Worm (Caenorhabditis elegans) whole organism, L3 larva: ENCODE results near the gene srg-31.

Experiments
- R02D3.7 ChIP-seq: fragments of 150-350 bp; optimal IDR thresholded peaks from 2 replicates; lab custom pipeline; 2014; ENCODE audit warnings: missing biosample characterization, missing genetic modification characterization
- aly-2 ChIP-seq: fragments of 150-350 bp; optimal IDR thresholded peaks from 2 replicates; lab custom pipeline; 2014; ENCODE audit warnings: missing biosample characterization, missing genetic modification characterization
- ama-1 ChIP-seq: fragments of 150-350 bp; optimal IDR thresholded peaks from 2 replicates; lab custom pipeline; 2018
- ceh-16 ChIP-seq: sonication (generic microtip); optimal IDR thresholded peaks from 2 replicates; lab custom pipeline; 2017; ENCODE audit warnings: missing biosample characterization, missing genetic modification characterization
- ceh-28 ChIP-seq: fragments of 150-350 bp; optimal IDR thresholded peaks from 2 replicates; lab custom pipeline; 2014; ENCODE audit warnings: missing biosample characterization, missing genetic modification reagents, missing genetic modification characterization
- ceh-82 ChIP-seq: fragments of 150-350 bp; optimal IDR thresholded peaks from 2 replicates; lab custom pipeline; 2014; ENCODE audit warnings: missing biosample characterization, missing genetic modification characterization
- ceh-9 ChIP-seq: sonication (generic microtip); optimal IDR thresholded peaks from 2 replicates; lab custom pipeline; 2018; ENCODE audit warnings: missing biosample characterization, missing genetic modification characterization
- daf-12 ChIP-seq: fragments of 150-350 bp; optimal IDR thresholded peaks from 2 replicates; lab custom pipeline; 2014; ENCODE audit warnings: missing biosample characterization, missing genetic modification reagents, missing genetic modification characterization
- egl-27 ChIP-seq: sonication (generic microtip); optimal IDR thresholded peaks from 4 replicates; lab custom pipeline; 2017; ENCODE audit warnings: missing biosample characterization, missing genetic modification reagents, missing genetic modification characterization
- egl-5 ChIP-seq: fragments of 150-350 bp; optimal IDR thresholded peaks from 2 replicates; lab custom pipeline; 2017; ENCODE audit warnings: missing biosample characterization, missing genetic modification reagents, missing genetic modification characterization, inconsistent platforms
- elt-1 ChIP-seq: fragments of 150-350 bp; optimal IDR thresholded peaks from 2 replicates; lab custom pipeline; 2014; ENCODE audit warnings: missing biosample characterization, missing genetic modification characterization
- elt-2 ChIP-seq: sonication (generic microtip); optimal IDR thresholded peaks from 2 replicates; lab custom pipeline; 2016; ENCODE audit warnings: missing genetic modification reagents, mild to moderate bottlenecking, missing genetic modification characterization, missing compliant biosample characterization
- elt-3 ChIP-seq, 3 experiments: fragments of 150-350 bp in 1 of 3; sonication (generic microtip) in 2 of 3; optimal IDR thresholded peaks; 2 replicates in 2 of 3; 4 replicates in 1 of 3; lab custom pipeline; 2014 to 2017; ENCODE audit warnings: missing biosample characterization in 3 of 3, missing genetic modification characterization in 3 of 3
- fkh-10 ChIP-seq: sonication (generic microtip); optimal IDR thresholded peaks from 2 replicates; lab custom pipeline; 2017; ENCODE audit warnings: missing biosample characterization, missing genetic modification reagents, missing genetic modification characterization
- fkh-2 ChIP-seq: fragments of 150-350 bp; optimal IDR thresholded peaks from 2 replicates; lab custom pipeline; 2014; ENCODE audit warnings: missing biosample characterization, missing genetic modification reagents, missing genetic modification characterization
- fos-1 ChIP-seq: fragments of 150-350 bp; optimal IDR thresholded peaks from 2 replicates; lab custom pipeline; 2014; ENCODE audit warnings: missing biosample characterization, missing genetic modification characterization
- hmg-11 ChIP-seq: sonication (generic microtip); optimal IDR thresholded peaks from 2 replicates; lab custom pipeline; 2016; ENCODE audit warnings: missing genetic modification characterization, missing compliant biosample characterization
- lsy-12 ChIP-seq: sonication (generic microtip); optimal IDR thresholded peaks from 2 replicates; lab custom pipeline; 2016; ENCODE audit warnings: mild to moderate bottlenecking, missing genetic modification characterization, missing compliant biosample characterization
- mdl-1 ChIP-seq: fragments of 150-350 bp; optimal IDR thresholded peaks from 2 replicates; lab custom pipeline; 2014; ENCODE audit warnings: missing biosample characterization, missing genetic modification characterization
- mml-1 ChIP-seq: fragments of 150-350 bp; sonication (generic microtip); optimal IDR thresholded peaks from 3 replicates; lab custom pipeline; 2014; ENCODE audit warnings: missing biosample characterization, missing genetic modification characterization
- nfya-1 ChIP-seq: sonication (generic microtip); optimal IDR thresholded peaks from 2 replicates; lab custom pipeline; 2017; ENCODE audit warnings: missing genetic modification characterization, mild to moderate bottlenecking, missing compliant biosample characterization, antibody characterized with exemption, moderate library complexity; ENCODE audit not compliant: insufficient read depth
- nhr-11 ChIP-seq: fragments of 150-350 bp; optimal IDR thresholded peaks from 2 replicates; lab custom pipeline; 2014; ENCODE audit warnings: missing biosample characterization, missing genetic modification characterization
- nhr-12 ChIP-seq: fragments of 150-350 bp; optimal IDR thresholded peaks from 2 replicates; lab custom pipeline; 2014; ENCODE audit warnings: missing biosample characterization, missing genetic modification characterization
- nhr-23 ChIP-seq: fragments of 150-350 bp; optimal IDR thresholded peaks from 2 replicates; lab custom pipeline; 2014; ENCODE audit warnings: missing biosample characterization, missing genetic modification reagents, missing genetic modification characterization
- nhr-237 ChIP-seq: fragments of 150-350 bp; optimal IDR thresholded peaks from 2 replicates; lab custom pipeline; 2014; ENCODE audit warnings: missing biosample characterization, missing genetic modification characterization
- nhr-25 ChIP-seq: sonication (generic microtip); optimal IDR thresholded peaks from 2 replicates; lab custom pipeline; 2017; ENCODE audit warnings: missing biosample characterization, missing genetic modification characterization
- nhr-28 ChIP-seq: fragments of 150-350 bp; optimal IDR thresholded peaks from 2 replicates; lab custom pipeline; 2014; ENCODE audit warnings: missing biosample characterization, missing genetic modification characterization
- nhr-43 ChIP-seq: sonication (generic microtip); optimal IDR thresholded peaks from 2 replicates; lab custom pipeline; 2016; ENCODE audit warnings: mild to moderate bottlenecking, missing genetic modification characterization, missing compliant biosample characterization; ENCODE audit not compliant: poor library complexity, severe bottlenecking
- nhr-76 ChIP-seq: fragments of 150-350 bp; sonication (generic microtip); optimal IDR thresholded peaks from 5 replicates; lab custom pipeline; 2014; ENCODE audit warnings: missing biosample characterization, missing genetic modification characterization
- pha-4 ChIP-seq: fragments of 150-350 bp; optimal IDR thresholded peaks from 2 replicates; lab custom pipeline; 2014; ENCODE audit warnings: missing biosample characterization, missing genetic modification reagents, missing genetic modification characterization
- pqm-1 ChIP-seq: fragments of 150-350 bp; optimal IDR thresholded peaks from 2 replicates; lab custom pipeline; 2017; ENCODE audit warnings: missing biosample characterization, missing genetic modification characterization, inconsistent platforms
- sea-2 ChIP-seq: fragments of 150-350 bp; sonication (generic microtip); optimal IDR thresholded peaks from 4 replicates; lab custom pipeline; 2014; ENCODE audit warnings: missing biosample characterization, missing genetic modification reagents, missing genetic modification characterization
- skn-1 ChIP-seq: fragments of 150-350 bp; optimal IDR thresholded peaks from 2 replicates; lab custom pipeline; 2014; ENCODE audit warnings: missing biosample characterization, missing genetic modification characterization
- snpc-4 ChIP-seq: fragments of 150-350 bp; optimal IDR thresholded peaks from 2 replicates; lab custom pipeline; 2014; ENCODE audit warnings: missing biosample characterization, missing genetic modification characterization
- tbx-2 ChIP-seq: sonication (generic microtip); optimal IDR thresholded peaks from 2 replicates; lab custom pipeline; 2016; ENCODE audit warnings: mild to moderate bottlenecking, missing genetic modification characterization, missing compliant biosample characterization
- unc-39 ChIP-seq: sonication (generic microtip); optimal IDR thresholded peaks from 4 replicates; lab custom pipeline; 2017; ENCODE audit warnings: missing biosample characterization, missing genetic modification characterization
- unc-62 ChIP-seq: fragments of 150-350 bp; sonication (generic microtip); optimal IDR thresholded peaks from 4 replicates; lab custom pipeline; 2014; ENCODE audit warnings: missing biosample characterization, missing genetic modification reagents, missing genetic modification characterization
- zag-1 ChIP-seq: fragments of 150-350 bp; optimal IDR thresholded peaks from 2 replicates; lab custom pipeline; 2014; ENCODE audit warnings: missing biosample characterization, missing genetic modification characterization
- ztf-11 ChIP-seq: fragments of 150-350 bp; optimal IDR thresholded peaks from 2 replicates; lab custom pipeline; 2014; ENCODE audit warnings: missing biosample characterization, missing genetic modification characterization
- ztf-4 ChIP-seq: fragments of 150-350 bp; optimal IDR thresholded peaks from 2 replicates; lab custom pipeline; 2014; ENCODE audit warnings: missing biosample characterization, missing genetic modification characterization

srg-31 gene

ce11 chrV:6971567-6971966 lies 17.9 kb upstream of the srg-31 start, which contains the start of gene srx-59:
TSS of gene srx-59 (plus strand) at chrV:6971867.
- TF ChIP-seq ceh-9 (tag; lab: Kevin White, UChicago): no peak
- TF ChIP-seq mml-1: no peak
- no peak for TF ChIP-seq elt-3 (tag; optimal IDR thresholded peaks at IDR 0.05; lab: Kevin White, UChicago)
- no peak for TF ChIP-seq aly-2
- no peak for TF ChIP-seq nhr-12 (tag; lab: Kevin White, UChicago)
- TF ChIP-seq hmg-11 (tag; lab: Kevin White, UChicago): no peak
- TF ChIP-seq sea-2 (GFP tag; lab: Kevin White, UChicago): no peak
- no peak for TF ChIP-seq ztf-4 (tag; lab: Kevin White, UChicago)
- TF ChIP-seq R02D3.7 (tag; lab: Kevin White, UChicago): no peak
- no peak for TF ChIP-seq egl-5 (tag; lab: Kevin White, UChicago)
- TF ChIP-seq daf-12 (tag; lab: Kevin White, UChicago): no peak
- TF ChIP-seq unc-62 (GFP tag; lab: Kevin White, UChicago): no peak
- TF ChIP-seq pqm-1: no peak
- TF ChIP-seq lsy-12 (tag; lab: Kevin White, UChicago): no peak
- no peak for TF ChIP-seq skn-1
- no peak for TF ChIP-seq ceh-28

DNA sequence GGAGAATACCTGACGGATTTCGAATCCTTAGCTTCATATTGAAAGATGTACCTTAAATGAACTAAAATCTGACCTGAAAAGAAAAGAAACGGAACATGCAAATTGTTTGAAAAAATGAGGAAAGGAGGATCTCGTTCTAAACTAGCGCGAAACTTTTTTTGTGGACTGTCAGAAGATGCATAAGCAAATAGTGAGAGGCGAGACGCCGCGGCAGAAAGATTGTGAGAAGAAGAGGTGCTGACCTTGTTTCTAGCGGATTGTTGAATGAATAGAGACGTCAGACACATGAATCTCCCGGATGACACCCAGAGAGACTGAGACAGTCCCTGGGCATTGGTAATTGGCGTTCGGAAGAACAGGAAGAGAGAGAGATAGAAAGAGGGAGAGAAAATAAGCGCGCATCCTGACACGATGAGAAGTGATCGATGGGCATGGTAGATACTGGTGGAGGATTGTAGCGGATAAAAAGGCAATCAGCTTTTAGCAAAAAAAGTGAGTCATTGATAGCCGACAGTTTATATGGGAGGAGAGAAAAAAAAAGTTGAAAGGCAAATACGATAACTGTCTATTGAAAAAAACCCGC lies 16.3 kb upstream of the srg-31 start, which contains the start of gene ptr-15:
ptr-15 (minus strand) TSS at position 51 of the 583 bp plus-strand sequence.
- TF ChIP-seq elt-1 (tag; lab: Kevin White, UChicago): no peak
- peak; percentile 13 for TF ChIP-seq nhr-25 (tag; lab: Kevin White, UChicago)
- TF ChIP-seq egl-5 (tag; lab: Kevin White, UChicago): no peak
- peak; percentile 82 for TF ChIP-seq nhr-23
- no peak for TF ChIP-seq ceh-9 (tag; lab: Kevin White, UChicago)
- no peak for TF ChIP-seq zag-1
- TF ChIP-seq R02D3.7 (tag; lab: Kevin White, UChicago): no peak
- TF ChIP-seq ceh-82 (tag; lab: Kevin White, UChicago): no peak
- no peak for TF ChIP-seq pha-4 (tag; lab: Kevin White, UChicago)
- no peak for TF ChIP-seq tbx-2 (tag; lab: Kevin White, UChicago)
- TF ChIP-seq nhr-43 (tag; lab: Kevin White, UChicago): peak; percentile 34
- no peak for TF ChIP-seq ceh-28
- TF ChIP-seq elt-3 (tag; optimal IDR thresholded peaks at IDR 0.05; lab: Kevin White, UChicago): peak in 1 of 3 experiments; percentile 19
- no peak for TF ChIP-seq daf-12 (tag; lab: Kevin White, UChicago)
- TF ChIP-seq snpc-4 (tag; lab: Kevin White, UChicago): no peak
- TF ChIP-seq ceh-16: no peak
- no peak for TF ChIP-seq nhr-237 (tag; lab: Kevin White, UChicago)
- no peak for TF ChIP-seq ztf-11
- TF ChIP-seq aly-2: no peak
- TF ChIP-seq mdl-1: no peak
- no peak for TF ChIP-seq nhr-11
- TF ChIP-seq egl-27: no peak
- no peak for TF ChIP-seq nhr-76 (tag; lab: Kevin White, UChicago)
- TF ChIP-seq unc-62 (GFP tag; lab: Kevin White, UChicago): no peak
- TF ChIP-seq elt-2: no peak
- TF ChIP-seq unc-39 (tag; lab: Kevin White, UChicago): no peak

DNA sequence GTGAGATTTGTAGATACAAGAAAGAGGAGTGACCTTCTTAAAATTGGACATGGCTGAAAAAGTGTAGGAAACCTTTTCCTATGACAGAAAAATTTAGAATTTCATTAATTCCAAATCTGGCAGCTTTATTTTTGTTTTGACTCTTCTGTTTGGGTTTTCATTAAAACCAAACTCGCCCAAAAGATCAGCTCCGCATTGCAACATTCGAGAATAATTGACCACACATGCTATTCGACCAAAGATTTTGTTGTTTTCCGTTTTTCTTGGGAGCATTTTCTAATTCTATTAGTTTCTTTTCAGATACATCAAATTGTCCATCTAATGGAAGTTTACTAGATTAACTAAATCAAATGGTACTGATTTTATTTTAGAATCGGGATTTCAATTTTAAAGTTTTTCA lies 2.5 kb upstream of the srg-31 start, which contains the start of gene mec-1:
mec-1 (plus strand) TSS at position 301 of the 400 bp plus-strand sequence.
- no peak for TF ChIP-seq nhr-25 (tag; lab: Kevin White, UChicago)
- no peak for TF ChIP-seq elt-2
- TF ChIP-seq ceh-9 (tag; lab: Kevin White, UChicago): no peak
- TF ChIP-seq nhr-76 (tag; lab: Kevin White, UChicago): no peak
- TF ChIP-seq aly-2: no peak
- no peak for TF ChIP-seq ama-1 (lab: Kevin White, UChicago)
- no peak for TF ChIP-seq unc-62 (GFP tag; lab: Kevin White, UChicago)
- TF ChIP-seq daf-12 (tag; lab: Kevin White, UChicago): no peak
- no peak for TF ChIP-seq nhr-28 (tag; lab: Kevin White, UChicago)
- no peak for TF ChIP-seq ceh-16
- no peak for TF ChIP-seq fos-1 (tag; lab: Kevin White, UChicago)
- no peak for TF ChIP-seq nhr-23
- TF ChIP-seq nhr-237 (tag; lab: Kevin White, UChicago): no peak

DNA sequence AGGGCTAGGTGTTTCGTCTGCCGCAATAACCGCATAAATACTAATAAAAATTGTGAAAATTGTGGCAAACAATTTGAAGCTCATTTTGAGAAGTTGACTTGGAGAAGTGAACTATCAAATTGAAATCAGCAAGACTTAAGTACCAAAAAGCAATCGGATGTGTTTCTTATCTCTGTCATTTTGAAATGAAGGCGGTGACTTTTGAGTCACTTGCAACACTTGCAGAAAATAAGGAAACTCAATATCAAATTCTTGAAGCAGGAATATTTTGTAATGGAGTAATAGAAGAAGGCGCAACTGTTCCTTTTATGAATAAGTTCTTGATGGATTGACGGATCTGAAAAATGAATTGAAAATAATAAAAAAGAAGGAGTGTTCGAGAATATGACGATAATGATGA lies 2.4 kb downstream of the srg-31 start, which contains the start of gene T07H8.11:
T07H8.11 (minus strand) TSS at position 101 of the 400 bp plus-strand sequence.
- TF ChIP-seq R02D3.7 (tag; lab: Kevin White, UChicago) (no peak), nhr-25 (tag; lab: Kevin White, UChicago) (no peak), ceh-9 (tag; lab: Kevin White, UChicago) (no peak), fkh-10 (GFP tag; lab: Kevin White, UChicago) (no peak), ceh-28 (no peak), ama-1 (lab: Kevin White, UChicago) (no peak), sea-2 (GFP tag; lab: Kevin White, UChicago) (no peak), nhr-76 (tag; lab: Kevin White, UChicago) (no peak), nhr-28 (tag; lab: Kevin White, UChicago) (no peak), unc-62 (GFP tag; lab: Kevin White, UChicago) (no peak), snpc-4 (tag; lab: Kevin White, UChicago) (no peak), nhr-12 (tag; lab: Kevin White, UChicago) (no peak), elt-2 (no peak), fkh-2 (tag; lab: Kevin White, UChicago) (no peak), hmg-11 (tag; lab: Kevin White, UChicago) (no peak), nfya-1 (no peak), ceh-16 (no peak), elt-3 (tag; optimal IDR thresholded peaks at IDR 0.05; lab: Kevin White, UChicago) (no peak), ztf-11 (no peak)
